Fruit fly (Drosophila melanogaster): Measurements from ENCODE around the gene Tom.

DNA sequence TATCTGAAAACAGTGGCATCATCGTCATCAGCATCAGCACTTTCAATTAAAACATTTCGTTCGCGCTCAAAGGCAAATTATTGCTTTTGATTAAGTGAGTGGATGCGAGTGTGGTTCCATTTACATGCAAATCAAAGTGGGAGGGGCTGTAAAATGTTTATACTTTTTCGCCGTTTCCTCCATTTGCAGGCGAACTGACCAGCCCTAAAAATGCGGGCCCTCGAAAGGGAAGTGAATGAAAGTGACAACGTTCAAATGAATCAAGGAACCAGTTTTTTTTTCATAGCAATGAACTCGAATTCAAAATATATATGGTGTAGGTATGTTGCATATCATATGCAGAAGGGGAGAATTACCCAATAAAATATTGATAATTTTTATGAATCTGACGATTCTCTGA is 41.5 kb downstream of the Tom start:
- TF ChIP-seq EcR (GFP tag; optimal IDR thresholded peaks at IDR 0.05) (no peak), pan (optimal IDR thresholded peaks at IDR 0.05) (no peak), CG8478 (optimal IDR thresholded peaks at IDR 0.05) (no peak)

All from whole organism.